Fruit fly (Drosophila melanogaster) whole organism, embryonic: ENCODE data around the gene jim.

Source experiments
- CG10147 ChIP-seq: fragments of 200-800 bp; sonication (Bioruptor generic); optimal IDR thresholded peaks from 2 replicates; lab custom pipeline; 2019; ENCODE audit warnings: missing biosample characterization, mild to moderate bottlenecking, missing genetic modification characterization, moderate library complexity
- CG17328 ChIP-seq: fragments of 200-800 bp; sonication (Bioruptor generic); IDR thresholded peaks from 2 replicates; pipeline ENCODE4 v1.3.6; 2022; ENCODE audit warnings: missing biosample characterization, missing genetic modification characterization
- CG18262 ChIP-seq: fragments of 200-800 bp; optimal IDR thresholded peaks from 3 replicates; lab custom pipeline; 2019; ENCODE audit warnings: missing biosample characterization, mild to moderate bottlenecking, missing genetic modification characterization, moderate library complexity
- CG2889 ChIP-seq: fragments of 200-800 bp; sonication (Bioruptor generic); IDR thresholded peaks from 3 replicates; pipeline ENCODE4 v1.3.6; 2022; ENCODE audit warnings: missing biosample characterization, missing genetic modification characterization
- Dad ChIP-seq: fragments of 200-800 bp; sonication (Bioruptor generic); optimal IDR thresholded peaks from 3 replicates; lab custom pipeline; 2016; ENCODE audit warnings: missing biosample characterization, missing genetic modification characterization
- TFAM ChIP-seq: fragments of 200-800 bp; sonication (Bioruptor generic); optimal IDR thresholded peaks from 2 replicates; lab custom pipeline; 2017; ENCODE audit warnings: missing biosample characterization, missing genetic modification characterization, inconsistent platforms
- ato ChIP-seq: fragments of 200-800 bp; sonication (Bioruptor generic); IDR thresholded peaks from 2 replicates; pipeline ENCODE4 v1.3.6; 2022; ENCODE audit warnings: missing biosample characterization, missing genetic modification characterization; ENCODE audit not compliant: partially characterized antibody
- her ChIP-seq: fragments of 200-800 bp; sonication (Bioruptor generic); optimal IDR thresholded peaks from 2 replicates; lab custom pipeline; 2016; ENCODE audit warnings: missing biosample characterization, missing genetic modification characterization
- lbe ChIP-seq: fragments of 200-800 bp; sonication (Bioruptor generic); optimal IDR thresholded peaks from 2 replicates; lab custom pipeline; 2016; ENCODE audit warnings: missing biosample characterization, mild to moderate bottlenecking, missing genetic modification characterization
- lilli ChIP-seq: fragments of 200-800 bp; sonication (Bioruptor generic); optimal IDR thresholded peaks from 3 replicates; lab custom pipeline; 2016; ENCODE audit warnings: missing biosample characterization, missing genetic modification characterization
- onecut ChIP-seq: fragments of 200-800 bp; sonication (Bioruptor generic); IDR thresholded peaks from 2 replicates; pipeline ENCODE4 v1.3.6; 2022; ENCODE audit warnings: missing biosample characterization, missing genetic modification characterization

DNA sequence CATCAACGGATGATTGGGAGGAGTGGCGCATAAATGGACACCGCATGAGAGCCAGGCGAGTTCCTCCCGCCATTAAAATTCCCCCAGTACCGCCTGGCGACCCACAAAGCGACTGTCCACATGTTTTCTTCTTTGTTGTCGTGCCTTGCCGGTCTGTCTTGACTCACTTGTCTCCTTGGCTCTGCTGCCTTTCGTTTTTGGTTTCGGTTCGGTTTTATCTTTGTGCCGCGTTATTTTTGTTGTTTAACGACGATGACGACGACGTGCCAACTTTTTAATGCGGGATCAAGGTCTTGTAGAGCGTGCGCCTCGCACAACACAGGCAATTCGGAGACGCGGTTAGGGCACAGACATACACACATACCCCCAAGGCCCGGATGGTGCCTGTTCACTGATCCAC is 33.0 kb downstream of the jim start:
- TF ChIP-seq CG17328 (GFP tag; lab: Robert Waterston, UW) (no peak), her (GFP tag; lab: Kevin White, UChicago) (no peak), ato (GFP tag; lab: Robert Waterston, UW) (no peak), CG10147 (GFP tag; lab: Kevin White, UChicago) (no peak), lilli (GFP tag; lab: Kevin White, UChicago) (no peak), TFAM (GFP tag; lab: Kevin White, UChicago) (no peak), CG2889 (GFP tag; lab: Robert Waterston, UW) (no peak), lbe (no peak), Dad (GFP tag; lab: Kevin White, UChicago) (no peak), CG18262 (tag; lab: Kevin White, UChicago) (no peak), onecut (GFP tag; lab: Robert Waterston, UW) (no peak)
